Fruit fly (Drosophila melanogaster): Measurements from ENCODE around the gene CG12692.
"Not testable (repeated sequence)": the region's sequence is repeated elsewhere in the genome, so short reads cannot be mapped to it uniquely, and the experiment has no call there.

Gene CG12692

DNA sequence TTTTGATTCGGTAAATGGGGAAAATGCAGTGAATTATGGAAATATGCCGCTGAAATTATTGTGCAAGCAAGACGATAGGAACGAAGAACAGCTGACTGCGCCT lies 19.8 kb upstream of the CG12692 start, which contains the start of gene mRpL33:
Gene mRpL33 (minus strand): TSS at position 101 of the 103 bp plus-strand sequence.
- no peak for TF ChIP-seq gsb (GFP tag; IDR thresholded peaks at IDR 0.05)
- TF ChIP-seq Pdp1 (GFP tag; optimal IDR thresholded peaks at IDR 0.05) = peak in 1 of 2 experiments; percentile 45
- TF ChIP-seq CG15479 (GFP tag; optimal IDR thresholded peaks at IDR 0.05) = no peak
- no peak for TF ChIP-seq E2f2 (GFP tag; IDR thresholded peaks at IDR 0.05)
- no peak for TF ChIP-seq CG10959 (GFP tag; IDR thresholded peaks at IDR 0.05)
- no peak for TF ChIP-seq CG11093 (GFP tag; IDR thresholded peaks at IDR 0.05)
- no peak for TF ChIP-seq CG3065 (GFP tag; optimal IDR thresholded peaks at IDR 0.05)
- peak; percentile 25; the same call in 1 of the 2 replicates for TF ChIP-seq MBD-R2 (GFP tag; IDR thresholded peaks at IDR 0.05)

DNA sequence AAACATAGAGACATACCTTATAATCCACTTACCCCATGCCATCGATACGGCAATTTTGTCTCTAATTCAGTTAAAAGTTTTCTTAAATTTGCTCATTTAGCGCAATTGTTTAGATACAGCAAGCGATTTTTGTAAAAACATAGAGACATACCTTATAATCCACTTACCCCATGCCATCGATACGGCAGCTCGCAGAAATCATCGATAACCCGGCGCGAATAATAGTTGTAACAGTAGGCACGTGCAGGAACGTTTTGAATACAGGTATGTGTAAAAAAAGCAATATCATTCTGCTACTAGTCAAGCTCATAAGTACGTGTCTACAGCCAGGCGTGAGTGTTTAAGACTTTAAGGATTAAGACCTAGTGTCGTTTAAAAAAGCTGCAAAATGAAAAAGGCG lies 17.1 kb upstream of the CG12692 start, which contains the start of gene NO66:
Gene NO66 (plus strand): TSS at position 199 of the 400 bp plus-strand sequence.
- TF ChIP-seq HLH4C (GFP tag; IDR thresholded peaks at IDR 0.05; ENCODE audit: partially characterized antibody) = 0 out of 3 replicates have a peak, but pooled peaks have one; percentile 19
- TF ChIP-seq E2f2 (GFP tag; IDR thresholded peaks at IDR 0.05) = peak; percentile 50
- 0 out of 2 replicates have a peak, but pooled peaks have one; percentile 42 for TF ChIP-seq hbn (GFP tag; IDR thresholded peaks at IDR 0.05; ENCODE audit: partially characterized antibody)
- TF ChIP-seq MBD-R2 (GFP tag; IDR thresholded peaks at IDR 0.05) = peak; percentile 51
- not testable (repeated sequence) for TF ChIP-seq CG8290 (GFP tag; optimal IDR thresholded peaks at IDR 0.05); prd (optimal IDR thresholded peaks at IDR 0.05)
- peak in 1 of 2 experiments; percentile 27 for TF ChIP-seq CG8290 (tag; optimal IDR thresholded peaks at IDR 0.05)
- TF ChIP-seq CG11456 (GFP tag; IDR thresholded peaks at IDR 0.05) = 0 out of 3 replicates have a peak, but pooled peaks have one; percentile 42
- TF ChIP-seq crp (GFP tag; optimal IDR thresholded peaks at IDR 0.05) = peak in 1 of 2 experiments; percentile 0
- peak; percentile 19; the same call in 1 of the 3 replicates for TF ChIP-seq knrl (GFP tag; IDR thresholded peaks at IDR 0.05; ENCODE audit: partially characterized antibody)
- TF ChIP-seq prd (GFP tag; IDR thresholded peaks at IDR 0.05) = peak; percentile 16; the same call in 1 of the 3 replicates
- TF ChIP-seq Bgb (GFP tag; IDR thresholded peaks at IDR 0.05; ENCODE audit: partially characterized antibody) = peak; percentile 52
- TF ChIP-seq CG34224 (GFP tag; IDR thresholded peaks at IDR 0.05; ENCODE audit: partially characterized antibody) = 0 out of 3 replicates have a peak, but pooled peaks have one; percentile 21
- TF ChIP-seq CG32532 (GFP tag; IDR thresholded peaks at IDR 0.05) = peak; percentile 25; the same call in 1 of the 2 replicates
- TF ChIP-seq Dp (GFP tag; optimal IDR thresholded peaks at IDR 0.05) = peak; percentile 28
- TF ChIP-seq CG42726 (GFP tag; IDR thresholded peaks at IDR 0.05; ENCODE audit: partially characterized antibody) = 0 out of 2 replicates have a peak, but pooled peaks have one; percentile 30
- TF ChIP-seq dm (GFP tag; optimal IDR thresholded peaks at IDR 0.05) = peak; percentile 22
- peak; percentile 1 for TF ChIP-seq Sry-δ (GFP tag; optimal IDR thresholded peaks at IDR 0.05)
- peak; percentile 41; the same call in 1 of the 2 replicates for TF ChIP-seq CG9932 (GFP tag; IDR thresholded peaks at IDR 0.05)
- peak; percentile 44; the same call in 1 of the 2 replicates for TF ChIP-seq slbo (GFP tag; IDR thresholded peaks at IDR 0.05)
- TF ChIP-seq cwo (GFP tag; optimal IDR thresholded peaks at IDR 0.05) = peak; percentile 47
- peak; percentile 31 for TF ChIP-seq pzg (GFP tag; optimal IDR thresholded peaks at IDR 0.05)
- TF ChIP-seq bbx (GFP tag; IDR thresholded peaks at IDR 0.05; ENCODE audit: partially characterized antibody) = peak; percentile 63
- peak; percentile 7; the same call in 1 of the 2 replicates for TF ChIP-seq NFAT (GFP tag; IDR thresholded peaks at IDR 0.05)
- TF ChIP-seq BEAF-32 (GFP tag; optimal IDR thresholded peaks at IDR 0.05) = peak; percentile 55
- peak; percentile 57; the same call in 1 of the 2 replicates for TF ChIP-seq CG13287 (GFP tag; IDR thresholded peaks at IDR 0.05; ENCODE audit: partially characterized antibody)
- peak; percentile 77 for TF ChIP-seq CG3995 (GFP tag; optimal IDR thresholded peaks at IDR 0.05)
- peak; percentile 58; the same call in 1 of the 2 replicates for TF ChIP-seq amos (GFP tag; IDR thresholded peaks at IDR 0.05; ENCODE audit: partially characterized antibody)
- peak; percentile 15; the same call in 1 of the 4 replicates for TF ChIP-seq Gug (GFP tag; IDR thresholded peaks at IDR 0.05)
- TF ChIP-seq tgo (GFP tag; IDR thresholded peaks at IDR 0.05) = peak; percentile 16; the same call in 1 of the 3 replicates
- TF ChIP-seq row (GFP tag; IDR thresholded peaks at IDR 0.05) = peak; percentile 69
- peak; percentile 58 for TF ChIP-seq Scr (GFP tag; IDR thresholded peaks at IDR 0.05; ENCODE audit: partially characterized antibody)
- peak; percentile 87 for TF ChIP-seq CG6689 (GFP tag; IDR thresholded peaks at IDR 0.05)
- TF ChIP-seq Dll (GFP tag; IDR thresholded peaks at IDR 0.05; ENCODE audit: partially characterized antibody) = 0 out of 4 replicates have a peak, but pooled peaks have one; percentile 34
- TF ChIP-seq vnd (GFP tag; IDR thresholded peaks at IDR 0.05; ENCODE audit: partially characterized antibody) = 0 out of 3 replicates have a peak, but pooled peaks have one; percentile 18
- TF ChIP-seq CG16813 (GFP tag; IDR thresholded peaks at IDR 0.05; ENCODE audit: partially characterized antibody) = peak; percentile 43; the same call in 1 of the 3 replicates
- peak; percentile 20; the same call in 1 of the 2 replicates for TF ChIP-seq vvl (GFP tag; IDR thresholded peaks at IDR 0.05)
- peak; percentile 73 for TF ChIP-seq Dref (GFP tag; IDR thresholded peaks at IDR 0.05)
- TF ChIP-seq Rfx (GFP tag; IDR thresholded peaks at IDR 0.05) = peak; percentile 46; the same call in 1 of the 2 replicates
